Worm (Caenorhabditis elegans) whole organism, L1 larva: ENCODE data around the gene M199.9.

Experiments
- C16A3.4 ChIP-seq: fragments of 150-350 bp; optimal IDR thresholded peaks from 2 replicates; lab custom pipeline; 2014; ENCODE audit warnings: missing biosample characterization, missing genetic modification characterization
- C34B4.2 ChIP-seq: sonication (generic microtip); optimal IDR thresholded peaks from 2 replicates; lab custom pipeline; 2017; ENCODE audit warnings: mild to moderate bottlenecking, missing genetic modification characterization, missing compliant biosample characterization
- Y116A8C.19 ChIP-seq: sonication (generic microtip); optimal IDR thresholded peaks from 2 replicates; lab custom pipeline; 2016; ENCODE audit warnings: missing compliant biosample characterization, missing genetic modification characterization, borderline replicate concordance
- ceh-82 ChIP-seq, 3 experiments: fragments of 150-350 bp in 1 of 3; sonication (generic microtip) in 2 of 3; optimal IDR thresholded peaks; 2 replicates each; lab custom pipeline; 2014 to 2017; ENCODE audit warnings: missing biosample characterization in 3 of 3, missing genetic modification characterization in 3 of 3
- ceh-90 ChIP-seq: sonication (generic microtip); optimal IDR thresholded peaks from 2 replicates; lab custom pipeline; 2016; ENCODE audit warnings: missing genetic modification characterization, missing compliant biosample characterization
- ces-1 ChIP-seq: fragments of 150-350 bp; optimal IDR thresholded peaks from 2 replicates; lab custom pipeline; 2014; ENCODE audit warnings: missing biosample characterization, missing genetic modification reagents, missing genetic modification characterization
- dsc-1 ChIP-seq: sonication (generic microtip); optimal IDR thresholded peaks from 2 replicates; lab custom pipeline; 2016; ENCODE audit warnings: mild to moderate bottlenecking, missing genetic modification characterization, missing compliant biosample characterization
- efl-1 ChIP-seq, 4 experiments: fragments of 150-350 bp; optimal IDR thresholded peaks in 3 of 4; peaks in 1 of 4; 1 replicate in 1 of 4; 2 replicates in 3 of 4; lab custom pipeline; 2014; ENCODE audit warnings: missing biosample characterization in 2 of 4, missing genetic modification characterization in 2 of 4, missing genetic modification reagents in 2 of 4
- efl-3 ChIP-seq: fragments of 200-800 bp; sonication (Bioruptor generic); optimal IDR thresholded peaks from 2 replicates; lab custom pipeline; 2018; ENCODE audit warnings: mild to moderate bottlenecking, missing genetic modification characterization, missing compliant biosample characterization
- egl-13 ChIP-seq: sonication (generic microtip); optimal IDR thresholded peaks from 2 replicates; lab custom pipeline; 2016; ENCODE audit warnings: missing genotype, missing genetic modification reagents, missing genetic modification characterization, missing compliant biosample characterization
- egl-27 ChIP-seq, 2 experiments: fragments of 150-350 bp in 1 of 2; sonication (generic microtip); optimal IDR thresholded peaks; 3 replicates each; lab custom pipeline; 2017 to 2018; ENCODE audit warnings: missing biosample characterization in 2 of 2, missing genetic modification characterization in 2 of 2, missing genetic modification reagents in 2 of 2
- fkh-10 ChIP-seq: sonication (generic microtip); optimal IDR thresholded peaks from 2 replicates; lab custom pipeline; 2017; ENCODE audit warnings: missing biosample characterization, missing genetic modification reagents, missing genetic modification characterization
- fkh-8 ChIP-seq: sonication (generic microtip); optimal IDR thresholded peaks from 2 replicates; lab custom pipeline; 2016; ENCODE audit warnings: mild to moderate bottlenecking, missing genetic modification characterization, missing compliant biosample characterization
- hlh-17 ChIP-seq: fragments of 200-800 bp; sonication (Bioruptor generic); optimal IDR thresholded peaks from 2 replicates; lab custom pipeline; 2018; ENCODE audit warnings: missing genetic modification characterization, mild to moderate bottlenecking, missing compliant biosample characterization, moderate library complexity, borderline replicate concordance
- hlh-4 ChIP-seq: sonication (generic microtip); optimal IDR thresholded peaks from 2 replicates; lab custom pipeline; 2016; ENCODE audit warnings: mild to moderate bottlenecking, missing genetic modification characterization, missing compliant biosample characterization
- isw-1 ChIP-seq: fragments of 200-800 bp; sonication (Bioruptor generic); IDR thresholded peaks from 2 replicates; pipeline ENCODE4 v1.3.6; 2022; ENCODE audit warnings: missing genetic modification characterization, missing compliant biosample characterization
- lin-13 ChIP-seq: fragments of 150-350 bp; optimal IDR thresholded peaks from 2 replicates; lab custom pipeline; 2014; ENCODE audit warnings: missing biosample characterization, missing genetic modification reagents, missing genetic modification characterization
- lin-14 ChIP-seq: fragments of 200-800 bp; sonication (Bioruptor generic); optimal IDR thresholded peaks from 2 replicates; lab custom pipeline; 2018; ENCODE audit warnings: mild to moderate bottlenecking, missing genetic modification characterization, moderate library complexity, missing compliant biosample characterization
- lin-35 ChIP-seq, 2 experiments: fragments of 150-350 bp; optimal IDR thresholded peaks; 2 replicates each; lab custom pipeline; 2014; ENCODE audit warnings: missing biosample characterization in 2 of 2, missing genetic modification characterization in 2 of 2, missing genetic modification reagents in 2 of 2
- lin-39 ChIP-seq: fragments of 150-350 bp; optimal IDR thresholded peaks from 2 replicates; lab custom pipeline; 2014; ENCODE audit warnings: missing biosample characterization, missing genetic modification reagents, missing genetic modification characterization
- lsy-2 ChIP-seq, 2 experiments: fragments of 150-350 bp; optimal IDR thresholded peaks; 2 replicates each; lab custom pipeline; 2014; ENCODE audit warnings: missing biosample characterization in 2 of 2, missing genetic modification characterization in 2 of 2
- mab-9 ChIP-seq: fragments of 200-800 bp; sonication (Bioruptor generic); IDR thresholded peaks from 2 replicates; pipeline ENCODE4 v1.3.6; 2022; ENCODE audit warnings: missing genetic modification reagents, missing genetic modification characterization, missing compliant biosample characterization
- mep-1 ChIP-seq: fragments of 150-350 bp; optimal IDR thresholded peaks from 2 replicates; lab custom pipeline; 2014; ENCODE audit warnings: missing biosample characterization, missing genetic modification characterization
- nhr-11 ChIP-seq: fragments of 150-350 bp; optimal IDR thresholded peaks from 2 replicates; lab custom pipeline; 2014; ENCODE audit warnings: missing biosample characterization, missing genetic modification characterization
- nhr-19 ChIP-seq: fragments of 200-800 bp; sonication (Bioruptor generic); conservative IDR thresholded peaks from 2 replicates; pipeline ENCODE4 v1.3.6; 2022; ENCODE audit warnings: missing genetic modification characterization, missing compliant biosample characterization
- nhr-237 ChIP-seq: fragments of 150-350 bp; optimal IDR thresholded peaks from 2 replicates; lab custom pipeline; 2014; ENCODE audit warnings: missing biosample characterization, missing genetic modification characterization
- nhr-28 ChIP-seq: fragments of 150-350 bp; optimal IDR thresholded peaks from 2 replicates; lab custom pipeline; 2014; ENCODE audit warnings: missing biosample characterization, missing genetic modification characterization
- nhr-76 ChIP-seq: sonication (generic microtip); optimal IDR thresholded peaks from 2 replicates; lab custom pipeline; 2017; ENCODE audit warnings: missing biosample characterization, missing genetic modification characterization
- nhr-85 ChIP-seq: sonication (generic microtip); peaks from one replicate; lab custom pipeline; 2016; ENCODE audit warnings: missing genetic modification characterization, inconsistent platforms, missing compliant biosample characterization
- pag-3 ChIP-seq: sonication (generic microtip); optimal IDR thresholded peaks from 2 replicates; lab custom pipeline; 2017; ENCODE audit warnings: missing genetic modification characterization, mild to moderate bottlenecking, missing compliant biosample characterization, antibody characterized with exemption, borderline replicate concordance; ENCODE audit not compliant: insufficient read depth
- pax-3 ChIP-seq: fragments of 200-800 bp; sonication (Bioruptor generic); optimal IDR thresholded peaks from 2 replicates; lab custom pipeline; 2018; ENCODE audit warnings: mild to moderate bottlenecking, missing genetic modification characterization, moderate library complexity, missing compliant biosample characterization
- snu-23 ChIP-seq: sonication (generic microtip); optimal IDR thresholded peaks from 2 replicates; lab custom pipeline; 2016; ENCODE audit warnings: missing genetic modification characterization, missing compliant biosample characterization
- sup-37 ChIP-seq: fragments of 200-800 bp; sonication (Bioruptor generic); optimal IDR thresholded peaks from 2 replicates; lab custom pipeline; 2018; ENCODE audit warnings: mild to moderate bottlenecking, missing genetic modification characterization, missing compliant biosample characterization
- tbx-2 ChIP-seq: sonication (generic microtip); optimal IDR thresholded peaks from 2 replicates; lab custom pipeline; 2016; ENCODE audit warnings: missing genetic modification characterization, missing compliant biosample characterization
- tlp-1 ChIP-seq: fragments of 150-350 bp; optimal IDR thresholded peaks from 2 replicates; lab custom pipeline; 2014; ENCODE audit warnings: missing biosample characterization, missing genetic modification characterization
- unc-62 ChIP-seq: fragments of 150-350 bp; optimal IDR thresholded peaks from 2 replicates; lab custom pipeline; 2014; ENCODE audit warnings: missing biosample characterization, missing genetic modification reagents, missing genetic modification characterization
- unc-86 ChIP-seq: sonication (generic microtip); optimal IDR thresholded peaks from 2 replicates; lab custom pipeline; 2016; ENCODE audit warnings: missing genetic modification characterization, missing compliant biosample characterization
- unc-98 ChIP-seq: fragments of 200-800 bp; sonication (Bioruptor generic); IDR thresholded peaks from 2 replicates; pipeline ENCODE4 v1.3.6; 2022; ENCODE audit warnings: missing genetic modification characterization, missing compliant biosample characterization

M199.9 gene

DNA sequence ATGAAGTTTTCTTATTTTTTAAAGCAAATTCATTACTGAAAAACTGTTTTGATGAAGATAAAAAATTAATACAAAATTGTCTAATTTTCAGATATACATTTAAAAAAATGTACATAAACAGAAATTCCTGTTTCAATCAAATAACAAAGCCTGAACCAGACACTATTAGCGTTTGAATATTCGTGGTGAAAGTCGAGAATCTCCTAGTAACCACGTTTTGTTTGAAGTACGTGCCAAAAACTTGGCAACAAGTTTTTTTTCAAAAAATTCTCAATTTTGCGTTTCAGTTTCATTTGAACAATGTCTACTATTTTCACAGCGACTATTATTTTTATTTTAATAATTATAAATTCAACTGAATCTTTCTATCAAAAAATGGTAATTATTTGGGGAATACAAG is 4.7 kb downstream of the M199.9 start, which contains the start of gene M199.7:
TSS of gene M199.7 (plus strand) at position 301 of the 400 bp plus-strand sequence.
- no peak for TF ChIP-seq hlh-17
- no peak for TF ChIP-seq efl-1 (optimal IDR thresholded peaks at IDR 0.05; lab: Kevin White, UChicago)
- TF ChIP-seq efl-1 (GFP tag; optimal IDR thresholded peaks at IDR 0.05 in 1 of 2; lab: Kevin White, UChicago): no peak
- TF ChIP-seq lin-35 (GFP tag; optimal IDR thresholded peaks at IDR 0.05; lab: Kevin White, UChicago): no peak
- no peak for TF ChIP-seq sup-37 (GFP tag; lab: Kevin White, UChicago)
- no peak for TF ChIP-seq nhr-237
- TF ChIP-seq fkh-10 (GFP tag; lab: Kevin White, UChicago): no peak
- TF ChIP-seq snu-23 (GFP tag; lab: Kevin White, UChicago): no peak
- TF ChIP-seq C34B4.2: no peak
- no peak for TF ChIP-seq isw-1 (GFP tag; lab: Robert Waterston, UW)
- TF ChIP-seq lsy-2 (tag; optimal IDR thresholded peaks at IDR 0.05; lab: Kevin White, UChicago): no peak
- TF ChIP-seq unc-62 (GFP tag; lab: Kevin White, UChicago): no peak
- no peak for TF ChIP-seq nhr-28 (tag; lab: Kevin White, UChicago)
- TF ChIP-seq tlp-1 (tag; lab: Kevin White, UChicago): no peak
- TF ChIP-seq egl-27 (tag; optimal IDR thresholded peaks at IDR 0.05; lab: Kevin White, UChicago): no peak
- TF ChIP-seq C16A3.4: no peak
- no peak for TF ChIP-seq ces-1 (GFP tag; lab: Kevin White, UChicago)

DNA sequence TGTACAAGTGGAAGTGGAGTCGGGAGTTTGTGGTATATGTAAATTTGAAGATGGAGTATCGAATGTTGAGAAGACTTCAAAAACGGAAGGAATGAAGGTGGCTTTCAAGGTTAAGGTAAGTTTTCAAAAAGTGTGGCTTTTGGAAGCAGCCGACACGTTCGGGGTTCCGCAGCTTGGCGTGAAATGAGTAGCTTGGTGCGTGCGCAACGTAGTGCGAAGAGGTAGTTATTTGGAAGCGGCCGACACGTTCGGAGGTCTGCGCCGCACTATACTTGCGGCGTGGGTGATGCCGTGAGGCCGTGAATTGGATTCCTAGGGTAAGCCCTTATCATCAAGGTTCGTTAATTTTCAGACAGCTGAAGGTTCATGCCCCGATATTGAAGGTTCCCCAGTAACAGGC is 6.9 kb downstream of the M199.9 start, which contains the start of gene clec-189:
TSS of gene clec-189 (plus strand) at position 92 of the 400 bp plus-strand sequence.
- TF ChIP-seq egl-13 (tag; lab: Kevin White, UChicago) (no peak), nhr-11 (no peak), pax-3 (tag; lab: Kevin White, UChicago) (no peak), C34B4.2 (no peak), tbx-2 (tag; lab: Kevin White, UChicago) (no peak), sup-37 (GFP tag; lab: Kevin White, UChicago) (no peak), pag-3 (tag; lab: Kevin White, UChicago) (no peak), egl-27 (tag; optimal IDR thresholded peaks at IDR 0.05; lab: Kevin White, UChicago) (no peak)
- TF ChIP-seq, all 84 proteins: peak for 0

- no peak for TF ChIP-seq unc-62 (GFP tag; lab: Kevin White, UChicago)
- TF ChIP-seq ceh-90: no peak
Observed at ce11 chrIV:15119268-15119667, 8.4 kb downstream of the M199.9 start.

ce11 chrIV:15118390-15118789 is 9.2 kb downstream of the M199.9 start, which contains the start of gene M199.136:
M199.136 (plus strand) TSS chrIV:15118690.
- TF ChIP-seq hlh-17: no peak
- no peak for TF ChIP-seq hlh-4 (tag; lab: Kevin White, UChicago)
- TF ChIP-seq dsc-1 (tag; lab: Kevin White, UChicago): no peak
- TF ChIP-seq nhr-11: no peak
- no peak for TF ChIP-seq lin-13 (GFP tag; lab: Kevin White, UChicago)
- no peak for TF ChIP-seq fkh-8
- TF ChIP-seq nhr-19: no peak
- no peak for TF ChIP-seq nhr-76 (tag; lab: Kevin White, UChicago)
- TF ChIP-seq lin-39 (tag; lab: Kevin White, UChicago): no peak
- no peak for TF ChIP-seq ceh-82 (tag; optimal IDR thresholded peaks at IDR 0.05; lab: Kevin White, UChicago)
- no peak for TF ChIP-seq nhr-85 (tag; lab: Kevin White, UChicago)
- no peak for TF ChIP-seq unc-86 (tag; lab: Kevin White, UChicago)
- no peak for TF ChIP-seq lin-35 (GFP tag; optimal IDR thresholded peaks at IDR 0.05; lab: Kevin White, UChicago)
- TF ChIP-seq unc-98 (GFP tag; lab: Robert Waterston, UW): no peak
- TF ChIP-seq mab-9: no peak
- TF ChIP-seq ceh-90: no peak
- TF ChIP-seq efl-3 (GFP tag; lab: Kevin White, UChicago): no peak
- TF ChIP-seq lin-14 (GFP tag; lab: Kevin White, UChicago): no peak
- no peak for TF ChIP-seq mep-1 (tag; lab: Kevin White, UChicago)
- no peak for TF ChIP-seq Y116A8C.19 (tag; lab: Kevin White, UChicago)
- TF ChIP-seq, all 84 proteins: peak for 0
